Worm (Caenorhabditis elegans): ENCODE results near the gene D1046.16.

The D1046.16 gene

DNA sequence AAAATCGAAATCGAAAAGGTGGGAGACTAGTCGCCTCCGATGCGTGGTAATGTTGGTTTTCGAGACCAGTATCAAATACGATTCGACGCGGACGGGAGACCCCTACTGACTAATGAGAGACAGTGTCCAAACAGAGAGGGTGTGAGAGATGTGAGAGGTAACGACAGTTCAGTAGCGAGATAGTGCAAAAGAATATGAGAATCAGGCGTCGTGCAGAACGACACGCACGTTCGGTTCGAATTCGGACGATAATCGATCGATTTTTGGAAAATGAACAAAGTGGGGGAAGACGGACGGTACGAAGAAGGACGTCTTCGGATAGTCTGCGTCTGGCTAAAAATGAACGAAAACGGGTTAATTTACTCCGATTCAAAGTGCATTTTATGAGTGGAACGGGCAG, at the start of gene D1046.16:
Gene D1046.16 (plus strand): TSS at position 195 of the 400 bp plus-strand sequence.
- TF ChIP-seq him-1 (tag; optimal IDR thresholded peaks at IDR 0.05) (no peak), W03F9.2 (tag; optimal IDR thresholded peaks at IDR 0.05) (peak; percentile 4)

DNA sequence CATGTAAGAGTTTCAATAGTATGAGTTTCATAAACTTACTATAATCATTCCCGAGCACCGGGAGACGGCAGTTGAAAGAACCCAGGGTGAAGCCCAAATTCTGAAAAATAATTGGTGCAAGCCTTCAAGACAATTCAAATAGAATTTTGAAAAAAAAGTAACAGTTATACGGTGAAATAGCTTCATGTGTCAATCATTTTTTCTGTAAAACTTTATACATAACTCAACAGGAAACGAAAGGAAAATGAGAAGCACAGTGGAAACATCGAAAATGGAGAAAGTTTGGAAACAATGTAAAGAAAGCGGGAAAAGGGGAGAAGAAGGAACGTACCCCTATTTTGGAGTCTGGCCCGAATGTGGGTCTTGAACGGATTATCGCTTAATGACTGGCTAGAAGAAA, 49.0 kb upstream of the D1046.16 start, which contains the start of gene C09G9.3:
Gene C09G9.3 (minus strand): TSS at position 101 of the 400 bp plus-strand sequence.
- TF ChIP-seq W03F9.2 (tag; optimal IDR thresholded peaks at IDR 0.05) (no peak), him-1 (tag; optimal IDR thresholded peaks at IDR 0.05) (no peak), dao-5 (tag; optimal IDR thresholded peaks at IDR 0.05) (no peak)

DNA sequence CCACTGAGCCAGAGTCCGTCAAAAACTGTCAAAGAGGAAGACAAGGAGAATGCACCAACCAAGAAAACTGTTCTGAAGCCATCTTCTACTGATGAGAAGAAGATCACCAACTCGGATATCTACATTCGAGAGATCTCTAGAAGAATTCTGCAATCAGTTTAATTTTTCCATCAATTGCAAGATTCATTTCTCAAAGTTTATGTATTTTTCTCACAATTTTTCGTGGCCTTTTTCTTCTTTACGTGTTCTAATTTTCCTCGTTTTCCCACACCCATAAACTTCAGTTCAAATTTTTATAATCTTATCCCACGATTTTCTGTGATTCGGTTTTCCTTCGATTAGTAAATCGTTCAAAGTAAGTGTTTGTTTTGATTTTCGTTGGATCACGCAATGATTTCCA, 48.1 kb upstream of the D1046.16 start, which contains the start of gene hdl-2:
Gene hdl-2 (plus strand): TSS at position 301 of the 400 bp plus-strand sequence.
- no peak for TF ChIP-seq W03F9.2 (tag; optimal IDR thresholded peaks at IDR 0.05)
- TF ChIP-seq dao-5 (tag; optimal IDR thresholded peaks at IDR 0.05) = no peak
- TF ChIP-seq him-1 (tag; optimal IDR thresholded peaks at IDR 0.05) = no peak

DNA sequence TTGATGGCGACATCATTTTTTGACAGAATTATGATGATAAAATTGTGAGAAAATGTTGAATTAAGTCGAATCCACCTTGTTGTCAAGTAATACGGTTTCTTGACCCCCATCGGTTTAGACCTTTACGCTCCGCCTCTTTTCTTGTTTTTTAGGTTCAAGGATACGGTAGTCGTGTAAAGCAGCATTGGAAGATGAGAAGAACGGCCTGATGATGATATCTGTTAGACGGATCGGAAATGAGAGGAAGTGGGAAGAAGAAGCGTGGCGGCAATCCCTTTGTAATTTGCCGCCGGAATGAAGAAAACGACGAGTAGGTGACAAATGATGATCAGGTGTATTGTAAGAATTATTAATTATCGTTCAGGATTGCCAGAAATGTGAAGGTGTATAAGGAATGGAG, 42.1 kb upstream of the D1046.16 start, which contains the start of gene npax-4:
Gene npax-4 (minus strand): TSS at position 101 of the 400 bp plus-strand sequence.
- TF ChIP-seq dao-5 (tag; optimal IDR thresholded peaks at IDR 0.05) (no peak), W03F9.2 (tag; optimal IDR thresholded peaks at IDR 0.05) (no peak), him-1 (tag; optimal IDR thresholded peaks at IDR 0.05) (no peak)

DNA sequence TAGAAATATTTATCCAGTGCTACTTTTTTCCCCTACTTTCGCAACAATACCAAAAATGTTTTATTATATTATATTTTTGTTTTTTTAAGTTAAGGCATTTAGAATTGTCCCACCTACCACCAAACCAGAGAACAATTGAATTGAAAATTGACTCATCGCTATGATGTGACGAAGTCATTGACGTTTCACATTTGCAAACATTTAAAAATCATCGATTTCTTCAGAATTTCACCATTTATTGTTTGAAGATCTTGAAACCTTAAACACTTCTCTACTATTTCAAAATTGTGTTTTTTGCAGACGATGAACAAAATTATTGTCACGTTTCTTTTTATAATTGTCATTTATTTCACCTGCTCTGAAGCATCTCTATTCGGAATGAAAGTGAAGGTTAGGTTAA, 40.8 kb upstream of the D1046.16 start, which contains the start of gene C09G9.8:
Gene C09G9.8 (plus strand): TSS at position 301 of the 400 bp plus-strand sequence.
- no peak for TF ChIP-seq him-1 (tag; optimal IDR thresholded peaks at IDR 0.05)
- TF ChIP-seq dao-5 (tag; optimal IDR thresholded peaks at IDR 0.05) = no peak
- no peak for TF ChIP-seq W03F9.2 (tag; optimal IDR thresholded peaks at IDR 0.05)

DNA sequence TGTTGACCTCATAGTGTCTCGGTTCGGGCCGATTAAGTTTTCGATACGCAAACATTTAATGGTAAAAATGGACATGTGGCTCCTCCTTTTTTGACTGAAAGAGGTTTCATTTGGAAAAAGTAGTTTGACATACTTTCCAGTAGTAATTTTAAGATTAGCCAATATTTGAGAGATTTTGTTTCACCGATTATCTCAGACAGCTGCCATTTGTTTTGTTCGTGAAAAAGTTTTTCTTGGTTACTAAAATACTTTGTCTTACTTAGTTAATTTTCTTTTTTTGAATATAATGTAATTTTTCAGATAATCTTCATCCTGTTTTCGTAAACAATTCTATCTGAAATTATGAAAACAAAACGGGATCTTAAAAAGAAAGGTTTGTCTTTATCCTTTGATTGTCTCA, 35.7 kb upstream of the D1046.16 start, which contains the start of gene C09G9.5:
Gene C09G9.5 (plus strand): TSS at position 301 of the 400 bp plus-strand sequence.
- TF ChIP-seq him-1 (tag; optimal IDR thresholded peaks at IDR 0.05) = no peak
- TF ChIP-seq W03F9.2 (tag; optimal IDR thresholded peaks at IDR 0.05) = no peak
- TF ChIP-seq dao-5 (tag; optimal IDR thresholded peaks at IDR 0.05) = no peak

DNA sequence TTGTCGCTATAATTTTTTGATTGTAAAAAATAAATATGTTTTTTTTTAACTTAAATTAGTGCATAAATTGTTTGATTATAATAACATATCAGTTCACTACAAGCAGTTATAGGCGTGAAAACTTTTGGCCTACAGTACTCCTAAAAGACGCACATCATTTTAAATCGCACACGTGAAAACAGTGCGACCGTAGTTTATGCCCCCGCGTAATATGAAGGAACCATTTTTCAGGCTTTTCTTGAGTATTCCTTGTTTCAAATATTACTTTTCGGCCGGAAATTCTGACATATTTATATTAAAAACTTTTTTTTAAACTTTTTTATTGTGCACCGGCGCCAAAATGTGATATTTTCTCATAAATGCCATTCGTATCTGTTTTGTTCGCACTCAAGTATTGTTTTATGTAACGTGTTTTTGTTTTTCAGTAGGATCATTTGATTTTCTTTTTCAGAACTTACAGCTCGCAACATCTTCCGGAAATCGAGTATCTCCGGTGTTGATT, 33.4 kb upstream of the D1046.16 start, which contains the start of gene oma-1:
Gene oma-1 (plus strand): TSS at position 452 of the 502 bp plus-strand sequence.
- TF ChIP-seq dao-5 (tag; optimal IDR thresholded peaks at IDR 0.05) (no peak), W03F9.2 (tag; optimal IDR thresholded peaks at IDR 0.05) (peak; percentile 26)

DNA sequence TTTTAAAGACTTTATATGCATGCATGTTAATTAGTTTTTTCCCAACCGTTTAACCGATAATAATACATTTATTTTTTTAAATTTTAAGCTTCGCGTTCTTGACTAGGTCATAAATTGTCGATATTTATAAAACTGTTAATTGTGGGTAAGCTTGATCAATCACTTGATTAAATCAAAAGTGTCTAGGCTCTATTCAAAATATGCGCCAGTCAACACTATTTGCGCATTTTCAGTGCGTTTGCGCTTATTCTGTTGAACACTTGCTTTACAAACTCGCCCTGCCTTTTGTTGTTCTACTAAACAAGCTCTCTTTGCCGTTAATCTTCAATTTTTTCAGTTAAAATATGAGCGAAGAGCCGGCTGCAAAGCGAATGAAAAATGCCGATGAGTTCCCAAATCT, 30.8 kb upstream of the D1046.16 start, which contains the start of gene spr-2:
Gene spr-2 (plus strand): TSS at position 332 of the 400 bp plus-strand sequence.
- no peak for TF ChIP-seq dao-5 (tag; optimal IDR thresholded peaks at IDR 0.05)
- no peak for TF ChIP-seq him-1 (tag; optimal IDR thresholded peaks at IDR 0.05)
- peak; percentile 56 for TF ChIP-seq W03F9.2 (tag; optimal IDR thresholded peaks at IDR 0.05)

DNA sequence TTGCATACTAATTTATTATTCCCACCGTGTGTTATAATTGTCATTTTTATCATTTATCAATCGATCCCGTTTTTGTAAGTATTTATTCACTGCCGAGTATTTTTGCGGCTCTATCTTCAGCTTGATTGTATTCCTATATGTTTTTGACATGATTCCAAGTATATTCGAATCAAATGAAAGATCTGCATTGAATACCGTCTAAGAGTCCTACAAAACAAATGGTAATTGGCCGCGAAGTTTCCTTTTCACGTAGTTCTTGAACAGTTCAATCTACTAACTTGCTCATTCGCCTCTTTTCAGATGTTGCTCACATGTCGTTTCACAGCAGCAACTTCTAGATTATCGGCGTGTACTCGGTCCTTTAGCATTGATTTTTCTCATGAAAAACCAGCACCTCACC, 29.4 kb upstream of the D1046.16 start, which contains the start of gene C27B7.2:
Gene C27B7.2 (plus strand): TSS at position 301 of the 400 bp plus-strand sequence.
- TF ChIP-seq W03F9.2 (tag; optimal IDR thresholded peaks at IDR 0.05) (no peak), dao-5 (tag; optimal IDR thresholded peaks at IDR 0.05) (no peak), him-1 (tag; optimal IDR thresholded peaks at IDR 0.05) (no peak)

DNA sequence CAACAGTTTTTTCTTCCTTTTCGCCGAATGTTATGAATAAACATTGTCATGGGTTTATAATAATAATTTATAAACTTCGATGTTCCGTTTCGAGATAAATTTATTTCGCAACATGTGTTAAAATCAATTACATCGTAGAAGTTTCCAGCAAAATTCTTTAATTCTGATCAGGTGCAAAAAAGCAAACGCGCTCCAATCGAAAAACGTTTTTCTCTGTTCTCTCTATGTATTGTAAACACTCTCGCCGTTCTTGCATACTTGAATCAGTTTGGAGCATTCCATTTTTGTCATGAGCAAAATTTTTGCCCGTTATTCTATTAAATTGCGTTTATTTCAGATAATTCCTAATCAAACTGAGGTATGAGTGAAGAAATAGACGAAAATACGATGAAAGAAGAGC, 28.2 kb upstream of the D1046.16 start, which contains the start of gene rad-54.L2:
Gene rad-54.L2 (plus strand): TSS at position 332 of the 400 bp plus-strand sequence.
- TF ChIP-seq him-1 (tag; optimal IDR thresholded peaks at IDR 0.05) (no peak), W03F9.2 (tag; optimal IDR thresholded peaks at IDR 0.05) (peak; percentile 80)

DNA sequence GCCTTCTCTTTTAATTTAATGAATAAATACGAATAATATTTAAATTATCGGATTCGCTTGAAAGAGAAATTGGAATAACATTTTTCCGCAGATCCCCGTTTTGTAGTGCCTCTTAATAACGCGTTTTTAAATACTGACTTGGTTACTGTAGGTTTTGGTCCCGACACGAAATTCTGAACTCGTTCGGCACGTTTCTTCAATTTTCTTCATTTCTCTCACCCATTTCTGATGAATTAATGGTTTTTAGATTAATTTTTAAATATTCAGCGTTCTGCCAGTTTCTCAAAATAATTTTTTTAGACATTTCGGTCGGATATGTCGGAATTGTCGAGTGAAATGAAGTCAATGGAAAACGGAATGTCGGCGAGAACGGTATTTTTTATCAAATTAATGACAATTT, 20.6 kb upstream of the D1046.16 start, which contains the start of gene C27B7.5:
Gene C27B7.5 (plus strand): TSS at position 301 of the 400 bp plus-strand sequence.
- no peak for TF ChIP-seq dao-5 (tag; optimal IDR thresholded peaks at IDR 0.05)

DNA sequence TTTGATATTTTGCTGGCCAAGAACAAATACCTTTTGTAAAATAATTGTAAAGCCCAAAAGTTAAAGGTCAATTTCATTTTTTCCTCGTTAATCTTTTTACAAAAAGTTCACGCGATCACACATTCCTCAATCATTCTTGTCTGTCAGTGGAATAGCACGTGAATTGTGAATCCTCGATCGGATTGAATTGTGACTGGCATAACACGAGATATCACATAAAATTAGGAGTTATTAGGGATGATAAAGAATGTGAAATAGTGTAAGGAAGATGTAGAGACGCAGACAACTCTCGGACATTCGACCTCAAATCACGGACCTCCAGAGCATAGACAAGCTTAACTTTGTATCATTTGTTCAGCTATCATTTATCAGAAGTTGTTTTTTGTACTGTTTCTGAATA, 15.8 kb upstream of the D1046.16 start, which contains the start of gene C27B7.6:
Gene C27B7.6 (minus strand): TSS at position 182 of the 400 bp plus-strand sequence.
- TF ChIP-seq him-1 (tag; optimal IDR thresholded peaks at IDR 0.05) (no peak), dao-5 (tag; optimal IDR thresholded peaks at IDR 0.05) (no peak)

DNA sequence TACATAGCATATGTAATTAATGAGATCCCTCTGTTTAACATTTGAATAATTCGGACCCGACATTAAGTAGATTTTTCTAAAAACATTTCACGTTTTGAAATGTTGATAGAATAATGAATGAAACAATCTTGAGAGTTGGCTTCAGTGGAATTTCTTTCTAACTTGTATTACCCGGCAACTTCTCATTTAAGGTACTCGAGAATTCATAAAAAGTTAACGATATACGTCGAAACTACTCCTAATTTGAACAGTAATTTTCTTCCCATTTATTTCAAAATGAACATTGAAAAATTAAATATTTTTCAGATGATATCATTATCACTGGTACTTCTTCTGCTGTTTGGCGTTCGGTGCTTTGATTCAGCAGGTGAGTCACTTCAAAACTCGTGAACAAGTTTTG, 15.2 kb upstream of the D1046.16 start, which contains the start of gene C27B7.7:
Gene C27B7.7 (plus strand): TSS at position 301 of the 400 bp plus-strand sequence.
- TF ChIP-seq him-1 (tag; optimal IDR thresholded peaks at IDR 0.05) = no peak
- no peak for TF ChIP-seq dao-5 (tag; optimal IDR thresholded peaks at IDR 0.05)
- TF ChIP-seq W03F9.2 (tag; optimal IDR thresholded peaks at IDR 0.05) = no peak

DNA sequence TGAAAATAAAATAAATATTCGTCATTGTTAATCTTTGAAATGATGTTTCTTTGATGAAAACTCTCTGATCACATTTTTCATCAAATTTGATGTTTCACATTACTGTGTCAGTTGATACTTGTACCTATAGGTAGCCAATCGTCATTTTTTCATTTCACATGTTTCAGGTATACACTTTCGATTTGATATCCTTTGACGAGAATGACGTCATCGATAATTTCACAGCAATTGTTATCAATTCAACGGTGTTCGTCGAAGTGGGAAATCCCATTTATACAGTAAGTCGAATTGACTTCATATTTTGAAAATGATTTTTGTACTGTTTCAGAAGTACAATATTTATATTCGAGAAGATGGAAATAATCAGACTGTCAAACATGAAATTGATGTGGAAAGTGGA, 7.8 kb upstream of the D1046.16 start:
- TF ChIP-seq him-1 (tag; optimal IDR thresholded peaks at IDR 0.05) (no peak), dao-5 (tag; optimal IDR thresholded peaks at IDR 0.05) (no peak), W03F9.2 (tag; optimal IDR thresholded peaks at IDR 0.05) (no peak)

All from whole organism, L4/young adult.